Worm (Caenorhabditis elegans) whole organism, L4 larva: ENCODE results near the gene C55A6.1.
A peak's percentile ranks its signal among the peaks of the same experiment; 100 is the strongest.

Source experiments
- D1046.2 ChIP-seq: fragments of 200-800 bp; sonication (Bioruptor generic); IDR thresholded peaks from 2 replicates; pipeline ENCODE4 v1.3.6; 2022; ENCODE audit warnings: missing genetic modification characterization, missing compliant biosample characterization
- F37D6.2 ChIP-seq: sonication (generic microtip); optimal IDR thresholded peaks from 2 replicates; lab custom pipeline; 2016; ENCODE audit warnings: mild to moderate bottlenecking, missing genetic modification characterization, missing compliant biosample characterization
- F49E8.2 ChIP-seq: sonication (generic microtip); optimal IDR thresholded peaks from 2 replicates; lab custom pipeline; 2016; ENCODE audit warnings: missing compliant biosample characterization, mild to moderate bottlenecking, missing genetic modification characterization, borderline replicate concordance
- T20F7.1 ChIP-seq: fragments of 200-800 bp; sonication (Bioruptor generic); optimal IDR thresholded peaks from 2 replicates; lab custom pipeline; 2018; ENCODE audit warnings: mild to moderate bottlenecking, missing genetic modification characterization, missing compliant biosample characterization
- T26A8.4 ChIP-seq: fragments of 200-800 bp; sonication (Bioruptor generic); IDR thresholded peaks from 2 replicates; pipeline ENCODE4 v1.3.6; 2022; ENCODE audit warnings: missing genetic modification characterization, missing compliant biosample characterization
- Y48G9A.11 ChIP-seq: fragments of 200-800 bp; sonication (Bioruptor generic); IDR thresholded peaks from 2 replicates; pipeline ENCODE4 v1.3.6; 2022; ENCODE audit warnings: missing genetic modification reagents, missing genetic modification characterization, missing compliant biosample characterization
- ZK546.5 ChIP-seq, 2 experiments: sonication (generic microtip); optimal IDR thresholded peaks; 2 replicates each; lab custom pipeline; 2017; ENCODE audit warnings: missing biosample characterization in 2 of 2, missing genetic modification characterization in 2 of 2
- aly-2 ChIP-seq: sonication (generic microtip); optimal IDR thresholded peaks from 2 replicates; lab custom pipeline; 2018; ENCODE audit warnings: missing biosample characterization, missing genetic modification characterization
- ceh-20 ChIP-seq: fragments of 200-800 bp; sonication (Bioruptor generic); IDR thresholded peaks from 2 replicates; pipeline ENCODE4 v1.3.6; 2022; ENCODE audit warnings: missing genetic modification reagents, missing genetic modification characterization, missing compliant biosample characterization
- ceh-32 ChIP-seq: sonication (generic microtip); optimal IDR thresholded peaks from 2 replicates; lab custom pipeline; 2016; ENCODE audit warnings: mild to moderate bottlenecking, missing genetic modification characterization, missing compliant biosample characterization; ENCODE audit not compliant: poor library complexity
- ceh-62 ChIP-seq: sonication (generic microtip); optimal IDR thresholded peaks from 2 replicates; lab custom pipeline; 2017; ENCODE audit warnings: missing biosample characterization, missing genetic modification characterization
- ctbp-1 ChIP-seq: fragments of 200-800 bp; sonication (Bioruptor generic); IDR thresholded peaks from 2 replicates; pipeline ENCODE4 v1.3.6; 2022; ENCODE audit warnings: missing genetic modification reagents, missing genetic modification characterization, missing compliant biosample characterization
- daf-12 ChIP-seq: fragments of 150-350 bp; optimal IDR thresholded peaks from 2 replicates; lab custom pipeline; 2014; ENCODE audit warnings: missing biosample characterization, missing genetic modification reagents, missing genetic modification characterization
- daf-16 ChIP-seq, 3 experiments: sonication (generic microtip); optimal IDR thresholded peaks; 2 replicates each; lab custom pipeline; 2016 to 2017; ENCODE audit warnings: missing genetic modification characterization in 3 of 3, missing genetic modification reagents in 3 of 3, mild to moderate bottlenecking in 2 of 3, missing compliant biosample characterization in 2 of 3, missing biosample characterization in 1 of 3, moderate library complexity in 1 of 3
- daf-19 ChIP-seq: fragments of 200-800 bp; sonication (Bioruptor generic); conservative IDR thresholded peaks from 2 replicates; pipeline ENCODE4 v1.3.6; 2022; ENCODE audit warnings: missing genetic modification characterization, missing compliant biosample characterization
- dmd-6 ChIP-seq: fragments of 200-800 bp; sonication (Bioruptor generic); IDR thresholded peaks from 2 replicates; pipeline ENCODE4 v1.3.6; 2022; ENCODE audit warnings: missing genetic modification reagents, missing genetic modification characterization, missing compliant biosample characterization
- dmd-8 ChIP-seq: fragments of 200-800 bp; sonication (Bioruptor generic); IDR thresholded peaks from 2 replicates; pipeline ENCODE4 v1.3.6; 2022; ENCODE audit warnings: missing genetic modification characterization, missing compliant biosample characterization
- duxl-1 ChIP-seq: sonication (generic microtip); optimal IDR thresholded peaks from 2 replicates; lab custom pipeline; 2016; ENCODE audit warnings: mild to moderate bottlenecking, missing genetic modification characterization, moderate library complexity, missing compliant biosample characterization; ENCODE audit not compliant: poor library complexity
- dve-1 ChIP-seq: sonication (generic microtip); optimal IDR thresholded peaks from 2 replicates; lab custom pipeline; 2017; ENCODE audit warnings: antibody characterized with exemption, mild to moderate bottlenecking, missing genetic modification characterization, missing compliant biosample characterization; ENCODE audit not compliant: insufficient read depth
- egl-27 ChIP-seq: sonication (generic microtip); optimal IDR thresholded peaks from 3 replicates; lab custom pipeline; 2017; ENCODE audit warnings: missing biosample characterization, missing genetic modification reagents, missing genetic modification characterization
- egl-43 ChIP-seq: fragments of 200-800 bp; sonication (Bioruptor generic); IDR thresholded peaks from 2 replicates; pipeline ENCODE4 v1.3.6; 2022; ENCODE audit warnings: missing genetic modification reagents, missing genetic modification characterization, missing compliant biosample characterization
- fkh-10 ChIP-seq: fragments of 150-350 bp; optimal IDR thresholded peaks from 2 replicates; lab custom pipeline; 2014; ENCODE audit warnings: missing biosample characterization, missing genetic modification reagents, missing genetic modification characterization
- hlh-11 ChIP-seq: fragments of 200-800 bp; sonication (Bioruptor generic); optimal IDR thresholded peaks from 2 replicates; lab custom pipeline; 2018; ENCODE audit warnings: mild to moderate bottlenecking, missing genetic modification characterization, missing compliant biosample characterization
- hmg-1.1 ChIP-seq: fragments of 200-800 bp; sonication (Bioruptor generic); IDR thresholded peaks from 2 replicates; pipeline ENCODE4 v1.3.6; 2022; ENCODE audit warnings: missing genetic modification reagents, missing genetic modification characterization, missing compliant biosample characterization
- lin-13 ChIP-seq: fragments of 150-350 bp; optimal IDR thresholded peaks from 2 replicates; lab custom pipeline; 2014; ENCODE audit warnings: missing biosample characterization, missing genetic modification reagents, missing genetic modification characterization
- lin-15B ChIP-seq: fragments of 150-350 bp; sonication (generic microtip); optimal IDR thresholded peaks from 3 replicates; lab custom pipeline; 2014; ENCODE audit warnings: missing biosample characterization, missing genetic modification characterization
- lin-38 ChIP-seq: fragments of 200-800 bp; sonication (Bioruptor generic); IDR thresholded peaks from 2 replicates; pipeline ENCODE4 v1.3.6; 2022; ENCODE audit warnings: missing genetic modification reagents, missing genetic modification characterization, missing compliant biosample characterization
- lin-39 ChIP-seq: fragments of 150-350 bp; optimal IDR thresholded peaks from 2 replicates; lab custom pipeline; 2014; ENCODE audit warnings: missing biosample characterization, missing genetic modification reagents, missing genetic modification characterization
- lir-3 ChIP-seq: sonication (generic microtip); optimal IDR thresholded peaks from 2 replicates; lab custom pipeline; 2016; ENCODE audit warnings: mild to moderate bottlenecking, missing genetic modification characterization, missing compliant biosample characterization
- madf-5 ChIP-seq, 2 experiments: fragments of 200-800 bp; sonication (Bioruptor generic); IDR thresholded peaks; 2 replicates each; pipeline ENCODE4 v1.3.6; 2022; ENCODE audit warnings: missing compliant biosample characterization in 2 of 2, missing genetic modification characterization in 2 of 2
- madf-9 ChIP-seq: fragments of 200-800 bp; sonication (Bioruptor generic); conservative IDR thresholded peaks from 2 replicates; pipeline ENCODE4 v1.3.6; 2022; ENCODE audit warnings: missing genetic modification reagents, missing genetic modification characterization, missing compliant biosample characterization
- mdl-1 ChIP-seq, 2 experiments: fragments of 150-350 bp in 1 of 2; sonication (generic microtip) in 1 of 2; optimal IDR thresholded peaks; 2 replicates each; lab custom pipeline; 2014 to 2017; ENCODE audit warnings: missing biosample characterization in 2 of 2, missing genetic modification characterization in 2 of 2
- mes-2 ChIP-seq: sonication (generic microtip); optimal IDR thresholded peaks from 2 replicates; lab custom pipeline; 2016; ENCODE audit warnings: missing genotype, mild to moderate bottlenecking, missing genetic modification characterization, missing compliant biosample characterization; ENCODE audit not compliant: poor library complexity, severe bottlenecking
- mxl-3 ChIP-seq: fragments of 200-800 bp; sonication (Bioruptor generic); optimal IDR thresholded peaks from 2 replicates; lab custom pipeline; 2018; ENCODE audit warnings: mild to moderate bottlenecking, missing genetic modification characterization, missing compliant biosample characterization
- nhr-102 ChIP-seq: sonication (generic microtip); optimal IDR thresholded peaks from 2 replicates; lab custom pipeline; 2016; ENCODE audit warnings: mild to moderate bottlenecking, missing genetic modification characterization, moderate library complexity, missing compliant biosample characterization
- nhr-11 ChIP-seq: fragments of 150-350 bp; optimal IDR thresholded peaks from 2 replicates; lab custom pipeline; 2014; ENCODE audit warnings: missing biosample characterization, missing genetic modification characterization
- nhr-28 ChIP-seq: fragments of 150-350 bp; optimal IDR thresholded peaks from 2 replicates; lab custom pipeline; 2014; ENCODE audit warnings: missing biosample characterization, missing genetic modification characterization
- nhr-42 ChIP-seq: fragments of 200-800 bp; sonication (Bioruptor generic); IDR thresholded peaks from 2 replicates; pipeline ENCODE4 v1.3.6; 2022; ENCODE audit warnings: missing genetic modification characterization, missing compliant biosample characterization
- nhr-6 ChIP-seq: fragments of 150-350 bp; optimal IDR thresholded peaks from 2 replicates; lab custom pipeline; 2014; ENCODE audit warnings: missing biosample characterization, missing genetic modification characterization
- nhr-77 ChIP-seq: fragments of 150-350 bp; optimal IDR thresholded peaks from 2 replicates; lab custom pipeline; 2014; ENCODE audit warnings: missing biosample characterization, missing genetic modification characterization
- php-3 ChIP-seq: fragments of 200-800 bp; sonication (Bioruptor generic); IDR thresholded peaks from 2 replicates; pipeline ENCODE4 v1.3.6; 2022; ENCODE audit warnings: missing genetic modification reagents, missing genetic modification characterization, missing compliant biosample characterization
- rbr-2 ChIP-seq: sonication (generic microtip); optimal IDR thresholded peaks from 2 replicates; lab custom pipeline; 2016; ENCODE audit warnings: missing genotype, missing genetic modification characterization, missing compliant biosample characterization
- set-16 ChIP-seq: fragments of 200-800 bp; sonication (Bioruptor generic); IDR thresholded peaks from 2 replicates; pipeline ENCODE4 v1.3.6; 2022; ENCODE audit warnings: missing genetic modification reagents, missing genetic modification characterization, missing compliant biosample characterization
- spr-3 ChIP-seq: fragments of 200-800 bp; sonication (Bioruptor generic); optimal IDR thresholded peaks from 2 replicates; lab custom pipeline; 2018; ENCODE audit warnings: mild to moderate bottlenecking, missing genetic modification characterization, missing compliant biosample characterization
- unc-39 ChIP-seq: sonication (generic microtip); optimal IDR thresholded peaks from 2 replicates; lab custom pipeline; 2017; ENCODE audit warnings: missing biosample characterization, missing genetic modification characterization
- vab-7 ChIP-seq: fragments of 200-800 bp; sonication (Bioruptor generic); IDR thresholded peaks from 2 replicates; pipeline ENCODE4 v1.3.6; 2022; ENCODE audit warnings: missing genetic modification reagents, missing genetic modification characterization, missing compliant biosample characterization
- zfp-3 ChIP-seq: fragments of 200-800 bp; sonication (Bioruptor generic); conservative IDR thresholded peaks from 2 replicates; pipeline ENCODE4 v1.3.6; 2022; ENCODE audit warnings: missing genetic modification reagents, missing genetic modification characterization, missing compliant biosample characterization
- zip-2 ChIP-seq: fragments of 150-350 bp; optimal IDR thresholded peaks from 2 replicates; lab custom pipeline; 2014; ENCODE audit warnings: missing biosample characterization, missing genetic modification characterization

C55A6.1 gene

DNA sequence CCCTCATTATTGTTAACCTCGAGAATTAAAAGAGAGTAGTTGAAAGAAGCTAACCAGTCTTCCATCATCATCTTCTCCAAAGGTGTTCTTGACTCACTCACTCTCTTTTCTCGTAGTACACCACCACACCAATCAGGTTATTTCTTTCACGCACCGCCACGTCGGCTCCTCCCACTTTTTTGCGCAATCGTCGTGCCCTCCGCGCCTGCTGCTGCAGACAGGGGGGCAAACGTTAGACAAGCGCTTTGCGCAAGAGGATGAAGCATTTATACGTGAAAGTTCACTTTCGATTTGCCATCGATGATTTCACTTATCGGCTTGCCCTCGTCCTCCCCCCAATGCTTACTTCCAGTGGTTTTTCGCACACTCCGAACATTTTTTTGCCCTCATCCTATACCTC is 20.6 kb upstream of the C55A6.1 start (continued):
- TF ChIP-seq hmg-1.1 (0 out of 2 replicates have a peak, but pooled peaks have one; percentile 32), ZK546.5 (tag; optimal IDR thresholded peaks at IDR 0.05; lab: Kevin White, UChicago) (no peak), madf-5 (GFP tag; IDR thresholded peaks at IDR 0.05; lab: Robert Waterston, UW) (no peak), ceh-62 (tag; lab: Kevin White, UChicago) (no peak), nhr-28 (tag; lab: Kevin White, UChicago) (no peak), duxl-1 (tag; lab: Kevin White, UChicago) (no peak), mes-2 (tag; lab: Kevin White, UChicago) (no peak), set-16 (peak; percentile 38), lin-38 (GFP tag; lab: Robert Waterston, UW) (no peak), vab-7 (no peak), zip-2 (tag; lab: Kevin White, UChicago) (no peak), mxl-3 (GFP tag; lab: Kevin White, UChicago) (peak; percentile 42), egl-27 (no peak), dmd-8 (no peak), lir-3 (tag; lab: Kevin White, UChicago) (no peak), aly-2 (no peak), egl-43 (0 out of 2 replicates have a peak, but pooled peaks have one; percentile 39), unc-39 (tag; lab: Kevin White, UChicago) (no peak)
- TF ChIP-seq, all 104 proteins: peak for 5

DNA sequence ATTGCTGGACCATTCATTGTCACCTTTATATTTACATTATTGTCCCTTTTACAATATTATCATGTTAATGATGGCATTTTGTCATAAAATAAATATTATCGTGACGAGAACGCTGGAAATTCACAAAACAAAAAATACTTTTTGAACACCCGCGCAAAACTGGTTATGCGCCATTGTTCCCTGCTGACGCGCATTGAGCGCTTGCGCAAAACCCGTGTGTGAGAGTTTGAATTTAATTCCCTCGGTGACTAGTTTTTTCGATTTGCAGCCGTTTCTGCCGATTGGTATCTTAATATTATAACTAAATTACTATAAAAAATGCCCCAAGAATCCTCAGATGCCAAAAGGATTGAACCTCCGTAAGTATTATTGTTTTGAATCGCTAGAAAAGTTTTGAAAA is 16.7 kb upstream of the C55A6.1 start, which contains the start of gene pafo-1:
Gene pafo-1, plus strand, starts transcription at position 256 of the 400 bp plus-strand sequence.
- TF ChIP-seq daf-16 (GFP tag; optimal IDR thresholded peaks at IDR 0.05; lab: Kevin White, UChicago) = peak; percentile 32 to 75
- no peak for TF ChIP-seq daf-16 (tag; optimal IDR thresholded peaks at IDR 0.05; lab: Kevin White, UChicago)
- peak; percentile 76 for TF ChIP-seq T20F7.1
- TF ChIP-seq zfp-3 (GFP tag; lab: Robert Waterston, UW) = 0 out of 2 replicates have a peak, but pooled peaks have one; percentile 45
- TF ChIP-seq hmg-1.1 = peak; percentile 81
- peak; percentile 9 for TF ChIP-seq lin-15B
- peak; percentile 84 for TF ChIP-seq nhr-42 (GFP tag; lab: Robert Waterston, UW)
- TF ChIP-seq egl-43 = 0 out of 2 replicates have a peak, but pooled peaks have one; percentile 46
- peak; percentile 66; the same call in 1 of the 2 replicates for TF ChIP-seq daf-19 (GFP tag; lab: Robert Waterston, UW)
- TF ChIP-seq lin-39 (tag; lab: Kevin White, UChicago) = no peak
- TF ChIP-seq ctbp-1 (GFP tag; lab: Robert Waterston, UW) = peak; percentile 84
- peak; percentile 80 for TF ChIP-seq F49E8.2
- TF ChIP-seq nhr-11 (tag; lab: Kevin White, UChicago) = peak; percentile 57
- peak; percentile 54 for TF ChIP-seq nhr-77 (tag; lab: Kevin White, UChicago)
- TF ChIP-seq F37D6.2 (tag; lab: Kevin White, UChicago) = peak; percentile 73
- TF ChIP-seq lin-13 = peak; percentile 75
- peak in 1 of 2 experiments; percentile 52 for TF ChIP-seq mdl-1 (tag; optimal IDR thresholded peaks at IDR 0.05; lab: Kevin White, UChicago)
- TF ChIP-seq nhr-102 = peak; percentile 91
- TF ChIP-seq hlh-11 (tag; lab: Kevin White, UChicago) = peak; percentile 85
- TF ChIP-seq D1046.2 (GFP tag; lab: Robert Waterston, UW) = 0 out of 2 replicates have a peak, but pooled peaks have one; percentile 31
- no peak for TF ChIP-seq daf-12 (tag; lab: Kevin White, UChicago)
- 0 out of 2 replicates have a peak, but pooled peaks have one; percentile 27 for TF ChIP-seq Y48G9A.11 (GFP tag; lab: Robert Waterston, UW)
- peak; percentile 90 for TF ChIP-seq T26A8.4 (GFP tag; lab: Robert Waterston, UW)
- TF ChIP-seq ceh-32 (tag; lab: Kevin White, UChicago) = peak; percentile 37
- peak; percentile 46; the same call in 1 of the 2 replicates for TF ChIP-seq madf-9 (GFP tag; lab: Robert Waterston, UW)
- TF ChIP-seq mxl-3 (GFP tag; lab: Kevin White, UChicago) = peak; percentile 47
- peak; percentile 72 for TF ChIP-seq php-3 (GFP tag; lab: Robert Waterston, UW)
- TF ChIP-seq spr-3 = peak; percentile 39
- peak; percentile 88 for TF ChIP-seq nhr-6
- TF ChIP-seq dmd-6 (GFP tag; lab: Robert Waterston, UW) = peak; percentile 84
- TF ChIP-seq nhr-28 (tag; lab: Kevin White, UChicago) = peak; percentile 79
- peak; percentile 80 for TF ChIP-seq rbr-2 (tag; lab: Kevin White, UChicago)
- TF ChIP-seq dve-1 (tag; lab: Kevin White, UChicago) = peak; percentile 81
- peak; percentile 82 for TF ChIP-seq ceh-20
- peak; percentile 90 for TF ChIP-seq mes-2 (tag; lab: Kevin White, UChicago)
- TF ChIP-seq fkh-10 (GFP tag; lab: Kevin White, UChicago) = peak; percentile 57
